Fruit fly (Drosophila melanogaster): ENCODE data around the gene psd.

Gene psd

dm6 chr2L:5925164-5925563 lies 39.6 kb downstream of the psd start (continued):
- TF ChIP-seq seq (GFP tag; IDR thresholded peaks at IDR 0.05): peak; percentile 78; the same call in 1 of the 2 replicates
- no peak for TF ChIP-seq lbe (GFP tag; optimal IDR thresholded peaks at IDR 0.05)

- peak; percentile 46 for TF ChIP-seq CG5180 (GFP tag; optimal IDR thresholded peaks at IDR 0.05)
- peak; percentile 73 for TF ChIP-seq cg (GFP tag; optimal IDR thresholded peaks at IDR 0.05)
- no peak for TF ChIP-seq sisA (GFP tag; IDR thresholded peaks at IDR 0.05)
- TF ChIP-seq Nf-YB (GFP tag; optimal IDR thresholded peaks at IDR 0.05): peak; percentile 94
- peak; percentile 80 for TF ChIP-seq Adf1 (GFP tag; IDR thresholded peaks at IDR 0.05)
- TF ChIP-seq salm (tag; optimal IDR thresholded peaks at IDR 0.05): no peak
- peak; percentile 19; the same call in 1 of the 2 replicates for TF ChIP-seq Bgb (GFP tag; IDR thresholded peaks at IDR 0.05; ENCODE audit: partially characterized antibody)
- 0 out of 2 replicates have a peak, but pooled peaks have one; percentile 28 for TF ChIP-seq toy (GFP tag; IDR thresholded peaks at IDR 0.05)
- peak; percentile 87 for TF ChIP-seq seq (GFP tag; IDR thresholded peaks at IDR 0.05)
- TF ChIP-seq Nf-YC (tag; optimal IDR thresholded peaks at IDR 0.05): peak; percentile 97
- TF ChIP-seq tll (GFP tag; optimal IDR thresholded peaks at IDR 0.05): peak in 1 of 2 experiments; percentile 15
- TF ChIP-seq Mrtf (GFP tag; IDR thresholded peaks at IDR 0.05): no peak
- peak; percentile 89 for TF ChIP-seq crol (GFP tag; IDR thresholded peaks at IDR 0.05)
- TF ChIP-seq CG2678 (tag; optimal IDR thresholded peaks at IDR 0.05): no peak
- TF ChIP-seq CG1832 (GFP tag; optimal IDR thresholded peaks at IDR 0.05): peak; percentile 66
- TF ChIP-seq nerfin-1 (tag; optimal IDR thresholded peaks at IDR 0.05): peak; percentile 5
- peak; percentile 27 for TF ChIP-seq pros (GFP tag; optimal IDR thresholded peaks at IDR 0.05)
- TF ChIP-seq Trl (optimal IDR thresholded peaks at IDR 0.05): peak in 1 of 2 experiments; percentile 9
- TF ChIP-seq Trl (GFP tag; optimal IDR thresholded peaks at IDR 0.05): no peak
- peak; percentile 33; the same call in 1 of the 2 replicates for TF ChIP-seq CG42726 (GFP tag; IDR thresholded peaks at IDR 0.05; ENCODE audit: partially characterized antibody)
- no peak for TF ChIP-seq CG2202 (tag; optimal IDR thresholded peaks at IDR 0.05)
- 0 out of 3 replicates have a peak, but pooled peaks have one; percentile 24 for TF ChIP-seq knrl (GFP tag; IDR thresholded peaks at IDR 0.05; ENCODE audit: partially characterized antibody)
- peak; percentile 25 for TF ChIP-seq Jarid2 (GFP tag; optimal IDR thresholded peaks at IDR 0.05)
- peak; percentile 86 for TF ChIP-seq ewg (GFP tag; optimal IDR thresholded peaks at IDR 0.05)
- peak; percentile 83 for TF ChIP-seq Deaf1 (tag; optimal IDR thresholded peaks at IDR 0.05)
- peak; percentile 79 for TF ChIP-seq CG8478 (optimal IDR thresholded peaks at IDR 0.05)
- TF ChIP-seq chinmo (GFP tag; IDR thresholded peaks at IDR 0.05; ENCODE audit: partially characterized antibody): 0 out of 4 replicates have a peak, but pooled peaks have one; percentile 75
- no peak for TF ChIP-seq Dp (GFP tag; optimal IDR thresholded peaks at IDR 0.05)
- TF ChIP-seq so (GFP tag; IDR thresholded peaks at IDR 0.05): 0 out of 3 replicates have a peak, but pooled peaks have one; percentile 17
- TF ChIP-seq CG6175 (GFP tag; IDR thresholded peaks at IDR 0.05): no peak
Measured at dm6 chr2L:5923603-5924138, 41.1 kb downstream of the psd start, which contains the start of gene CG9016. Gene CG9016, minus strand, starts transcription at chr2L:5923653.

Measured in whole organism, embryonic.